Fruit fly (Drosophila melanogaster) whole organism: ENCODE data around the gene mirr.

Experiments used
- EcR ChIP-seq, 2 experiments: fragments of >200 bp; optimal IDR thresholded peaks; 2 replicates each; lab custom pipeline; 2017; ENCODE audit warnings: missing biosample characterization in 2 of 2, missing genetic modification characterization in 2 of 2, missing genetic modification reagents in 2 of 2
- psq ChIP-seq: fragments of >200 bp; optimal IDR thresholded peaks from 2 replicates; lab custom pipeline; 2017

dm6 chr3L:12692561-12692880, 918 bp upstream of the mirr start:
- TF ChIP-seq psq (lab: Kevin White, UChicago) (no peak), EcR (GFP tag; optimal IDR thresholded peaks at IDR 0.05; lab: Kevin White, UChicago) (no peak)
